Worm (Caenorhabditis elegans) whole organism, midembryonic: ENCODE measurements around the gene C44H4.4.
"Not testable (repeated sequence)": the region's sequence is repeated elsewhere in the genome, so short reads cannot be mapped to it uniquely, and the experiment has no call there.

Experiments
- T22C8.4 ChIP-seq: fragments of 200-800 bp; sonication (Bioruptor generic); IDR thresholded peaks from 2 replicates; pipeline ENCODE4 v1.3.6; 2022; ENCODE audit warnings: missing genetic modification characterization, missing compliant biosample characterization
- cog-1 ChIP-seq: sonication (generic microtip); optimal IDR thresholded peaks from 2 replicates; lab custom pipeline; 2016; ENCODE audit warnings: missing genetic modification characterization, missing compliant biosample characterization
- flt-1 ChIP-seq: fragments of 200-800 bp; sonication (Bioruptor generic); IDR thresholded peaks from 2 replicates; pipeline ENCODE4 v1.3.6; 2022; ENCODE audit warnings: missing genetic modification characterization, missing compliant biosample characterization
- klf-2 ChIP-seq: fragments of 200-800 bp; sonication (Bioruptor generic); conservative IDR thresholded peaks from 2 replicates; pipeline ENCODE4 v1.3.6; 2022; ENCODE audit warnings: missing genetic modification reagents, missing genetic modification characterization, missing compliant biosample characterization
- med-1 ChIP-seq: sonication (generic microtip); optimal IDR thresholded peaks from 2 replicates; lab custom pipeline; 2017; ENCODE audit warnings: missing genetic modification characterization, mild to moderate bottlenecking, missing compliant biosample characterization, antibody characterized with exemption, missing genetic modification reagents; ENCODE audit not compliant: insufficient read depth
- ref-1 ChIP-seq: fragments of 200-800 bp; sonication (Bioruptor generic); conservative IDR thresholded peaks from 2 replicates; pipeline ENCODE4 v1.3.6; 2022; ENCODE audit warnings: missing genetic modification reagents, missing genetic modification characterization, missing compliant biosample characterization
- tab-1 ChIP-seq: fragments of 200-800 bp; sonication (Bioruptor generic); IDR thresholded peaks from 2 replicates; pipeline ENCODE4 v1.3.6; 2022; ENCODE audit warnings: missing genetic modification characterization, missing compliant biosample characterization
- ztf-23 ChIP-seq: fragments of 200-800 bp; sonication (Bioruptor generic); IDR thresholded peaks from 2 replicates; pipeline ENCODE4 v1.3.6; 2022; ENCODE audit warnings: missing genetic modification reagents, missing genetic modification characterization, missing compliant biosample characterization
- ztf-29 ChIP-seq: fragments of 200-800 bp; sonication (Bioruptor generic); IDR thresholded peaks from 2 replicates; pipeline ENCODE4 v1.3.6; 2022; ENCODE audit warnings: missing genetic modification reagents, missing genetic modification characterization, missing compliant biosample characterization

Gene C44H4.4

ce11 chrX:14537625-14538024 is 51.3 kb downstream of the C44H4.4 start:
- no peak for TF ChIP-seq flt-1 (GFP tag; lab: Robert Waterston, UW)
- TF ChIP-seq ref-1 (GFP tag; lab: Robert Waterston, UW): no peak
- TF ChIP-seq klf-2: no peak
- no peak for TF ChIP-seq T22C8.4 (GFP tag; lab: Robert Waterston, UW)
- TF ChIP-seq tab-1: no peak
- no peak for TF ChIP-seq med-1 (GFP tag; lab: Kevin White, UChicago)
- TF ChIP-seq cog-1 (tag; lab: Kevin White, UChicago): no peak
- no peak for TF ChIP-seq ztf-23 (GFP tag; lab: Robert Waterston, UW)
- no peak for TF ChIP-seq ztf-29 (GFP tag; lab: Robert Waterston, UW)

ce11 chrX:14535913-14536312 is 53.0 kb downstream of the C44H4.4 start:
- TF ChIP-seq cog-1 (tag; lab: Kevin White, UChicago) (no peak), T22C8.4 (GFP tag; lab: Robert Waterston, UW) (no peak), tab-1 (no peak), med-1 (GFP tag; lab: Kevin White, UChicago) (no peak)

ce11 chrX:14534596-14534995 is 54.3 kb downstream of the C44H4.4 start:
- TF ChIP-seq ref-1 (GFP tag; lab: Robert Waterston, UW): no peak
- TF ChIP-seq T22C8.4 (GFP tag; lab: Robert Waterston, UW): no peak
- TF ChIP-seq ztf-29 (GFP tag; lab: Robert Waterston, UW): no peak
- no peak for TF ChIP-seq klf-2
- TF ChIP-seq cog-1 (tag; lab: Kevin White, UChicago): no peak
- no peak for TF ChIP-seq flt-1 (GFP tag; lab: Robert Waterston, UW)
- TF ChIP-seq ztf-23 (GFP tag; lab: Robert Waterston, UW): no peak
- TF ChIP-seq tab-1: no peak
- TF ChIP-seq med-1 (GFP tag; lab: Kevin White, UChicago): no peak

- no peak for TF ChIP-seq cog-1 (tag; lab: Kevin White, UChicago)
- TF ChIP-seq ref-1 (GFP tag; lab: Robert Waterston, UW): no peak
- TF ChIP-seq flt-1 (GFP tag; lab: Robert Waterston, UW): no peak
Observed at ce11 chrX:14534117-14534516, 54.8 kb downstream of the C44H4.4 start, which contains the start of gene T24C2.5. TSS of gene T24C2.5 (plus strand) at chrX:14534417.

ce11 chrX:14530107-14530506 is 58.8 kb downstream of the C44H4.4 start, which contains the start of gene nspc-20:
TSS of gene nspc-20 (minus strand) at chrX:14530207.
- TF ChIP-seq cog-1 (tag; lab: Kevin White, UChicago) (no peak), med-1 (GFP tag; lab: Kevin White, UChicago) (no peak), ztf-23 (GFP tag; lab: Robert Waterston, UW) (no peak), klf-2 (no peak), T22C8.4 (GFP tag; lab: Robert Waterston, UW) (no peak), flt-1 (GFP tag; lab: Robert Waterston, UW) (no peak), tab-1 (no peak), ref-1 (GFP tag; lab: Robert Waterston, UW) (no peak), ztf-29 (GFP tag; lab: Robert Waterston, UW) (no peak)

- TF ChIP-seq ref-1 (GFP tag; lab: Robert Waterston, UW); klf-2; ztf-23 (GFP tag; lab: Robert Waterston, UW): not testable (repeated sequence)
Observed at ce11 chrX:14528399-14528798, 60.5 kb downstream of the C44H4.4 start, which contains the start of gene nspc-19. TSS of gene nspc-19 (plus strand) at chrX:14528699.

- TF ChIP-seq T22C8.4 (GFP tag; lab: Robert Waterston, UW): no peak
- TF ChIP-seq ztf-23 (GFP tag; lab: Robert Waterston, UW): no peak
- TF ChIP-seq ref-1 (GFP tag; lab: Robert Waterston, UW): no peak
- TF ChIP-seq klf-2: no peak
- TF ChIP-seq cog-1 (tag; lab: Kevin White, UChicago): no peak
- TF ChIP-seq ztf-29 (GFP tag; lab: Robert Waterston, UW): no peak
- no peak for TF ChIP-seq tab-1
- TF ChIP-seq flt-1 (GFP tag; lab: Robert Waterston, UW): no peak
- TF ChIP-seq med-1 (GFP tag; lab: Kevin White, UChicago): no peak
Observed at ce11 chrX:14527559-14527958, 61.3 kb downstream of the C44H4.4 start, which contains the start of gene nspc-18. TSS of gene nspc-18 (minus strand) at chrX:14527659.

DNA sequence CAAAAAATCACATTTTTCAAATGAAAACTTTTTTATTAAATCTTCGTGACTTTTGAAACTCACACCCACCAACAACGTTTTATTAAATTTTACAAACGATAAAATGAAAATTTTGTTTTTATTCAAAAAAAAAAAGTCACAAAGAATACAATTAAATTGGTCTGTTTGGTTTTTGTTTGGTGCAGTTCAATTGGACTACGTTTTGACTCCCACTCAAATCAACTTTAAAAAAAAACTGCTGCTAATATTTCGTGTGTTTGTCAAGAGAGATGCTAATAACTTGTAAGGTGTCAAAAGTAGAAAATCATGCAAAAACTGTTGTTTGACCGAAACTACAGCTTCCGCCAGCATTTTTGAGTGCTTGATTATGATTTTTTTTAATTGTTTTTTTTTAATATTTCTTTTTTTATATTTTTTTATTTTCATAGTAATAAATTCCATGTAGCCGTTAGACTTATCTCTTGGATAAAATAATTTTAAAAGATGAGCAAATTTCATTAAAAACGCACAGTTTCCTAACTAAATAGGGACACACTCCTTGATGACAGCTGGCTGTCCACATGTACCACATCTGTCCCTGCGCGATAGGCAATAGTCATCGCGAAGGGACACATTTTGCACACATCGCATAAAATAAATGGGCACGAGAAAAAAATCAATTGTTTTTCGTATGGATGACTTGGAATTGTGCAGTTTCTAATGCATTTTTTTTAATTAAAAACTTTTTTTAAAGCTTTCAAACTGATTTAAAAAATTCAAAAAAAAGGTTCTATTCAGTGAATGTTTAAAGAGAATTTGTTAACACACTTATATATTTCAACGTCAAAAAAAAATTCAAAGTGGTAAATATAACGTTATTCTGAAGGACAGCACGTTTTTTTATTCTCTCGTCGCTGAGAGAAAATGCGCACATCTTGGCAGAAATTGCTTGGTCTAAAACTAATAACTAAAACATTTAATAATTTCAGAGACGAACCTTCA is 63.3 kb downstream of the C44H4.4 start:
- TF ChIP-seq ztf-29 (GFP tag; lab: Robert Waterston, UW) (peak; percentile 75), T22C8.4 (GFP tag; lab: Robert Waterston, UW) (peak; percentile 99), klf-2 (peak; percentile 55; the same call in 1 of the 2 replicates), tab-1 (no peak; the same call in 1 of the 2 replicates), cog-1 (tag; lab: Kevin White, UChicago) (peak; percentile 99), ztf-23 (GFP tag; lab: Robert Waterston, UW) (peak; percentile 89), ref-1 (GFP tag; lab: Robert Waterston, UW) (no peak), med-1 (GFP tag; lab: Kevin White, UChicago) (peak; percentile 46), flt-1 (GFP tag; lab: Robert Waterston, UW) (peak; percentile 89)

DNA sequence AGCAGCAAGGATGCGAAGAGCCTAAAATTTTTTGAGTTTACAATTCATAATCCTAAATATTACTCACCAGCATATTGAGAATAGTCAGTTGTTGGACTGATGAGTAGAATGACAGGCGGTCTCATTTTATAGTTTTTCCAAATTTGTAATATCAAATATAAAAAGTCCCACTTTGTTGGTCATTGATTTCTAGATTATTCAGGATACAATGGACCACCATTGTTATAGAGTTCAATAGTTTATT is 63.9 kb downstream of the C44H4.4 start, which contains the start of gene nspc-17:
Gene nspc-17 (minus strand): TSS at position 101 of the 244 bp plus-strand sequence.
- not testable (repeated sequence) for TF ChIP-seq ref-1 (GFP tag; lab: Robert Waterston, UW); med-1 (GFP tag; lab: Kevin White, UChicago); tab-1
